Worm (Caenorhabditis elegans) whole organism, mixed stage, embryonic: Measurements from ENCODE around the gene nspb-12.

Experiments
- elt-1 ChIP-seq: sonication (generic microtip); optimal IDR thresholded peaks from 2 replicates; lab custom pipeline; 2017; ENCODE audit warnings: missing genetic modification characterization, mild to moderate bottlenecking, missing compliant biosample characterization, antibody characterized with exemption, moderate library complexity, borderline replicate concordance; ENCODE audit not compliant: insufficient read depth
- ham-2 ChIP-seq: fragments of 200-800 bp; sonication (Bioruptor generic); optimal IDR thresholded peaks from 2 replicates; lab custom pipeline; 2018; ENCODE audit warnings: mild to moderate bottlenecking, missing genetic modification characterization, missing compliant biosample characterization
- lin-13 ChIP-seq: fragments of 150-350 bp; optimal IDR thresholded peaks from 2 replicates; lab custom pipeline; 2014; ENCODE audit warnings: missing biosample characterization, missing genetic modification characterization
- nhr-237 ChIP-seq: fragments of 150-350 bp; optimal IDR thresholded peaks from 2 replicates; lab custom pipeline; 2014; ENCODE audit warnings: missing biosample characterization, missing genetic modification characterization
- pha-4 ChIP-seq: fragments of 150-350 bp; optimal IDR thresholded peaks from 2 replicates; lab custom pipeline; 2018; ENCODE audit warnings: missing biosample characterization, missing genetic modification reagents, missing genetic modification characterization
- snpc-4 ChIP-seq: fragments of 150-350 bp; optimal IDR thresholded peaks from 2 replicates; lab custom pipeline; 2014; ENCODE audit warnings: missing biosample characterization, missing genetic modification characterization
- unc-62 ChIP-seq: fragments of 150-350 bp; optimal IDR thresholded peaks from 2 replicates; lab custom pipeline; 2014; ENCODE audit warnings: missing biosample characterization, missing genetic modification reagents, missing genetic modification characterization
- ztf-11 ChIP-seq: fragments of 150-350 bp; optimal IDR thresholded peaks from 2 replicates; lab custom pipeline; 2014; ENCODE audit warnings: missing biosample characterization, missing genetic modification characterization

ce11 chrIII:5573694-5574093 is 5.1 kb upstream of the nspb-12 start, which contains the start of gene molo-1:
- TF ChIP-seq nhr-237 (tag; lab: Kevin White, UChicago) = no peak
- no peak for TF ChIP-seq pha-4 (tag; lab: Kevin White, UChicago)
- no peak for TF ChIP-seq ztf-11 (tag; lab: Kevin White, UChicago)
- no peak for TF ChIP-seq snpc-4 (tag; lab: Kevin White, UChicago)
- TF ChIP-seq lin-13 (tag; lab: Kevin White, UChicago) = no peak
- TF ChIP-seq elt-1 (tag; lab: Kevin White, UChicago) = no peak
- no peak for TF ChIP-seq ham-2
- no peak for TF ChIP-seq unc-62 (GFP tag; lab: Kevin White, UChicago)
